Fruit fly (Drosophila melanogaster) whole organism, embryonic: ENCODE results near the gene CG18749.

Source experiments
- Adf1 ChIP-seq: fragments of 200-800 bp; sonication (Bioruptor generic); IDR thresholded peaks from 2 replicates; pipeline ENCODE4 v1.3.6; 2022; ENCODE audit warnings: missing biosample characterization, missing genetic modification characterization
- Atf-2 ChIP-seq: fragments of 200-800 bp; sonication (Bioruptor generic); optimal IDR thresholded peaks from 2 replicates; lab custom pipeline; 2016; ENCODE audit warnings: missing biosample characterization, missing genetic modification characterization
- Blimp-1 ChIP-seq: fragments of 200-800 bp; sonication (Bioruptor generic); optimal IDR thresholded peaks from 3 replicates; lab custom pipeline; 2018; ENCODE audit warnings: missing biosample characterization, missing genetic modification characterization, mild to moderate bottlenecking, moderate library complexity, missing genetic modification reagents
- CG1024 ChIP-seq: fragments of 200-800 bp; sonication (Bioruptor generic); IDR thresholded peaks from 2 replicates; pipeline ENCODE4 v1.3.6; 2022; ENCODE audit warnings: missing biosample characterization, missing genetic modification characterization
- CG10979 ChIP-seq: fragments of 200-800 bp; sonication (Bioruptor generic); optimal IDR thresholded peaks from 2 replicates; lab custom pipeline; 2018; ENCODE audit warnings: missing biosample characterization, mild to moderate bottlenecking, missing genetic modification characterization, moderate library complexity
- CG11085 ChIP-seq: fragments of 200-800 bp; sonication (Bioruptor generic); IDR thresholded peaks from 2 replicates; pipeline ENCODE4 v1.3.6; 2022; ENCODE audit warnings: missing biosample characterization, missing genetic modification characterization
- CG11398 ChIP-seq: fragments of 200-800 bp; sonication (Bioruptor generic); optimal IDR thresholded peaks from 2 replicates; lab custom pipeline; 2016; ENCODE audit warnings: missing biosample characterization, missing genetic modification characterization
- CG11695 ChIP-seq: fragments of 200-800 bp; sonication (Bioruptor generic); IDR thresholded peaks from 3 replicates; pipeline ENCODE4 v1.3.6; 2022; ENCODE audit warnings: missing biosample characterization, missing genetic modification characterization
- CG12236 ChIP-seq: fragments of 200-800 bp; sonication (Bioruptor generic); optimal IDR thresholded peaks from 2 replicates; lab custom pipeline; 2016; ENCODE audit warnings: missing biosample characterization, missing genetic modification characterization
- CG1233 ChIP-seq: fragments of 200-800 bp; sonication (Bioruptor generic); optimal IDR thresholded peaks from 4 replicates; lab custom pipeline; 2018; ENCODE audit warnings: missing biosample characterization, mild to moderate bottlenecking, missing genetic modification characterization
- CG13424 ChIP-seq: fragments of 200-800 bp; sonication (Bioruptor generic); optimal IDR thresholded peaks from 2 replicates; lab custom pipeline; 2019; ENCODE audit warnings: missing biosample characterization, mild to moderate bottlenecking, missing genetic modification characterization, moderate library complexity
- CG16813 ChIP-seq: fragments of 200-800 bp; sonication (Bioruptor generic); IDR thresholded peaks from 3 replicates; pipeline ENCODE4 v1.3.6; 2022; ENCODE audit warnings: missing biosample characterization, missing genetic modification characterization; ENCODE audit not compliant: partially characterized antibody
- CG17612 ChIP-seq: fragments of 200-800 bp; sonication (Bioruptor generic); IDR thresholded peaks from 2 replicates; pipeline ENCODE4 v1.3.6; 2022; ENCODE audit warnings: missing biosample characterization, missing genetic modification characterization
- CG1792 ChIP-seq: fragments of 200-800 bp; sonication (Bioruptor generic); optimal IDR thresholded peaks from 2 replicates; lab custom pipeline; 2016; ENCODE audit warnings: missing biosample characterization, missing genetic modification characterization
- CG3163 ChIP-seq: fragments of 200-800 bp; sonication (Bioruptor generic); optimal IDR thresholded peaks from 3 replicates; lab custom pipeline; 2016; ENCODE audit warnings: missing biosample characterization, missing genetic modification characterization
- CG4282 ChIP-seq: fragments of 200-800 bp; sonication (Bioruptor generic); optimal IDR thresholded peaks from 2 replicates; lab custom pipeline; 2016; ENCODE audit warnings: missing biosample characterization, missing genetic modification characterization
- CG4617 ChIP-seq: fragments of 200-800 bp; sonication (Bioruptor generic); optimal IDR thresholded peaks from 3 replicates; lab custom pipeline; 2016; ENCODE audit warnings: missing biosample characterization, missing genetic modification characterization, borderline replicate concordance
- CG6683 ChIP-seq: fragments of 200-800 bp; sonication (Bioruptor generic); optimal IDR thresholded peaks from 2 replicates; lab custom pipeline; 2017; ENCODE audit warnings: missing biosample characterization, mild to moderate bottlenecking, missing genetic modification characterization, missing genetic modification reagents
- CG7963 ChIP-seq: fragments of 200-800 bp; sonication (Bioruptor generic); IDR thresholded peaks from 3 replicates; pipeline ENCODE4 v1.3.6; 2022; ENCODE audit warnings: missing biosample characterization, missing genetic modification characterization; ENCODE audit not compliant: partially characterized antibody
- CG9876 ChIP-seq: fragments of 200-800 bp; sonication (Bioruptor generic); optimal IDR thresholded peaks from 2 replicates; lab custom pipeline; 2016; ENCODE audit warnings: missing biosample characterization, missing genetic modification characterization
- Dp ChIP-seq: fragments of 200-800 bp; sonication (Bioruptor generic); optimal IDR thresholded peaks from 2 replicates; lab custom pipeline; 2018; ENCODE audit warnings: missing biosample characterization, mild to moderate bottlenecking, missing genetic modification characterization, moderate library complexity
- E2f1 ChIP-seq: fragments of 200-800 bp; sonication (Bioruptor generic); IDR thresholded peaks from 2 replicates; pipeline ENCODE4 v1.3.6; 2022; ENCODE audit warnings: missing biosample characterization, missing genetic modification characterization
- Fer1 ChIP-seq: fragments of 200-800 bp; sonication (Bioruptor generic); optimal IDR thresholded peaks from 2 replicates; lab custom pipeline; 2017; ENCODE audit warnings: missing biosample characterization, mild to moderate bottlenecking, missing genetic modification characterization
- Hr3 ChIP-seq: fragments of 200-800 bp; sonication (Bioruptor generic); optimal IDR thresholded peaks from 3 replicates; lab custom pipeline; 2016; ENCODE audit warnings: missing biosample characterization, missing genetic modification characterization
- Kr ChIP-seq: fragments of 200-800 bp; sonication (Bioruptor generic); optimal IDR thresholded peaks from 2 replicates; lab custom pipeline; 2017; ENCODE audit warnings: missing biosample characterization, mild to moderate bottlenecking, missing genetic modification characterization
- Lpt ChIP-seq: fragments of >200 bp; optimal IDR thresholded peaks from 2 replicates; lab custom pipeline; 2018; ENCODE audit warnings: missing biosample characterization, missing genetic modification characterization
- MTF-1 ChIP-seq: fragments of 200-800 bp; sonication (Bioruptor generic); optimal IDR thresholded peaks from 2 replicates; lab custom pipeline; 2018; ENCODE audit warnings: missing biosample characterization, mild to moderate bottlenecking, missing genetic modification characterization, borderline replicate concordance
- Nf-YC ChIP-seq: fragments of 200-800 bp; optimal IDR thresholded peaks from 3 replicates; lab custom pipeline; 2019; ENCODE audit warnings: missing biosample characterization, mild to moderate bottlenecking, missing genetic modification characterization, moderate library complexity
- Side ChIP-seq: fragments of 200-800 bp; sonication (Bioruptor generic); optimal IDR thresholded peaks from 2 replicates; lab custom pipeline; 2016; ENCODE audit warnings: missing biosample characterization, missing genetic modification characterization
- Usf ChIP-seq: fragments of 200-800 bp; sonication (Bioruptor generic); optimal IDR thresholded peaks from 2 replicates; lab custom pipeline; 2017; ENCODE audit warnings: missing genotype, missing biosample characterization, missing genetic modification characterization
- abd-A ChIP-seq: fragments of 200-800 bp; sonication (Bioruptor generic); optimal IDR thresholded peaks from 3 replicates; lab custom pipeline; 2019; ENCODE audit warnings: missing biosample characterization, mild to moderate bottlenecking, missing genetic modification characterization, moderate library complexity
- al ChIP-seq: fragments of 200-800 bp; sonication (Bioruptor generic); IDR thresholded peaks from 2 replicates; pipeline ENCODE4 v1.3.6; 2022; ENCODE audit warnings: missing biosample characterization, missing genetic modification characterization
- da ChIP-seq: fragments of 200-800 bp; sonication (Bioruptor generic); optimal IDR thresholded peaks from 2 replicates; lab custom pipeline; 2016; ENCODE audit warnings: missing biosample characterization, missing genetic modification characterization
- danr ChIP-seq: fragments of 200-800 bp; sonication (Bioruptor generic); IDR thresholded peaks from 2 replicates; pipeline ENCODE4 v1.3.6; 2022; ENCODE audit warnings: missing biosample characterization, missing genetic modification characterization
- fd64A ChIP-seq: fragments of 200-800 bp; sonication (Bioruptor generic); optimal IDR thresholded peaks from 3 replicates; lab custom pipeline; 2018; ENCODE audit warnings: missing biosample characterization, mild to moderate bottlenecking, missing genetic modification characterization
- gce ChIP-seq: fragments of 200-800 bp; sonication (Bioruptor generic); IDR thresholded peaks from 3 replicates; pipeline ENCODE4 v1.3.6; 2022; ENCODE audit warnings: missing biosample characterization, missing genetic modification characterization
- gsb ChIP-seq: fragments of 200-800 bp; sonication (Bioruptor generic); IDR thresholded peaks from 2 replicates; pipeline ENCODE4 v1.3.6; 2022; ENCODE audit warnings: missing biosample characterization, missing genetic modification characterization
- ind ChIP-seq: fragments of 200-800 bp; sonication (Bioruptor generic); optimal IDR thresholded peaks from 3 replicates; lab custom pipeline; 2016; ENCODE audit warnings: missing biosample characterization, missing genetic modification characterization
- lov ChIP-seq, 2 experiments: fragments of 200-800 bp in 1 of 2; fragments of >200 bp in 1 of 2; sonication (Bioruptor generic) in 1 of 2; IDR thresholded peaks in 1 of 2; optimal IDR thresholded peaks in 1 of 2; 2 replicates in 1 of 2; 3 replicates in 1 of 2; pipeline versions ENCODE4 v1.3.6 to Lab custom; 2017 to 2022; ENCODE audit warnings: missing biosample characterization in 1 of 2, missing genetic modification characterization in 1 of 2
- mam ChIP-seq: fragments of 200-800 bp; sonication (Bioruptor generic); optimal IDR thresholded peaks from 3 replicates; lab custom pipeline; 2016; ENCODE audit warnings: missing biosample characterization, missing genetic modification characterization
- nmo ChIP-seq: fragments of 200-800 bp; sonication (Bioruptor generic); optimal IDR thresholded peaks from 2 replicates; lab custom pipeline; 2018; ENCODE audit warnings: missing biosample characterization, mild to moderate bottlenecking, missing genetic modification characterization, moderate library complexity
- pnt ChIP-seq: fragments of 200-800 bp; sonication (Bioruptor generic); optimal IDR thresholded peaks from 3 replicates; lab custom pipeline; 2016; ENCODE audit warnings: missing biosample characterization, missing genetic modification characterization
- psq ChIP-seq: fragments of 200-800 bp; sonication (Bioruptor generic); optimal IDR thresholded peaks from 2 replicates; lab custom pipeline; 2017; ENCODE audit warnings: missing biosample characterization, missing genetic modification characterization
- repo ChIP-seq: fragments of 200-800 bp; sonication (Bioruptor generic); optimal IDR thresholded peaks from 2 replicates; lab custom pipeline; 2016; ENCODE audit warnings: missing biosample characterization, missing genetic modification characterization
- sd ChIP-seq: fragments of 200-800 bp; sonication (Bioruptor generic); optimal IDR thresholded peaks from 3 replicates; lab custom pipeline; 2018; ENCODE audit warnings: missing biosample characterization, mild to moderate bottlenecking, missing genetic modification characterization, moderate library complexity
- shn ChIP-seq: fragments of 200-800 bp; sonication (Bioruptor generic); optimal IDR thresholded peaks from 3 replicates; lab custom pipeline; 2016; ENCODE audit warnings: missing biosample characterization, missing genetic modification characterization
- tin ChIP-seq: fragments of 200-800 bp; sonication (Bioruptor generic); optimal IDR thresholded peaks from 3 replicates; lab custom pipeline; 2016; ENCODE audit warnings: missing biosample characterization, missing genetic modification characterization
- tna ChIP-seq: fragments of 200-800 bp; sonication (Bioruptor generic); IDR thresholded peaks from 2 replicates; pipeline ENCODE4 v1.3.6; 2022; ENCODE audit warnings: missing biosample characterization, missing genetic modification characterization; ENCODE audit not compliant: partially characterized antibody
- unpg ChIP-seq: fragments of 200-800 bp; sonication (Bioruptor generic); optimal IDR thresholded peaks from 3 replicates; lab custom pipeline; 2018; ENCODE audit warnings: missing biosample characterization, mild to moderate bottlenecking, missing genetic modification characterization, moderate library complexity

CG18749 gene

DNA sequence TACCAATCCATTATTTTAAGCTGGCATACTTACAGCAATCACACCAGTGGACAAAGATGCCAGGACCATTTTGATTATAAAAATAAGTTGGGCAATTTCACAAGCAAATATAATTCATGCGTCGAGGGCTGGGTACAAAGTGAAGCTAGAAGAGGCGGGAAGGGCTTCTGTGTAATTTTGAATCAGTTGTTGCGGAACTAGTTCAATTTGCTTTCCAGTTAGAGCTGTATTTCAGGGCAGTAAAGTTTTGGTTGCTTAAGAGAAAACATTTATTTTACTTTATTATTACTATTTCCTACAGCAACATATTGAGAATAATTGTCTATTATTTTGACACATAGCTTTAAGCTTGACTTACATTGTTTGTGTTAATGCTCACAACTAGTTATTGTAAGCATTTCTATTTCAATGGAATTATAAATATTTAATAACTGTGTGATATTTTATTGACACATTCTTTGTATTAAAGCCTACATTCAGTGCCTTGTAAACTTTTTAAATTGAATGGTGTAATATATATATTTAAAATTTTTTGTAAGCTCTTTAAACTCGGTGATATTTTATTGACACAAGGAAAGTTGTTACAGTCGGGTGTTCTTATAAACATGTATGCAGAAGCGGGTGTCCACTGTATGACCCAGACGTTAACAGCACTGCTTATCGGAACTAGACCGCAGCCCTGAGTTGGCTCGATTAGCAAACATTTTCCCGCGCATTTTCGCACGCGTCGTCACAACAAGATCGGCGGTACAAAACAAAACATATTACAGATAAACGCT, 20.6 kb downstream of the CG18749 start, which contains the start of the genes RPA1 and Mcm2 (continued):
- TF ChIP-seq sd (tag; lab: Kevin White, UChicago) (no peak), CG1024 (GFP tag; lab: Robert Waterston, UW) (peak; percentile 35), CG3163 (GFP tag; lab: Kevin White, UChicago) (peak; percentile 22), fd64A (GFP tag; lab: Kevin White, UChicago) (no peak), shn (GFP tag; lab: Kevin White, UChicago) (peak; percentile 34), CG11085 (GFP tag; lab: Robert Waterston, UW) (peak; percentile 73), Nf-YC (tag; lab: Kevin White, UChicago) (peak; percentile 80), Dp (GFP tag; lab: Kevin White, UChicago) (peak; percentile 76), Side (GFP tag; lab: Kevin White, UChicago) (peak; percentile 5), abd-A (no peak), unpg (GFP tag; lab: Kevin White, UChicago) (peak; percentile 56), Usf (GFP tag; lab: Kevin White, UChicago) (peak; percentile 81), Hr3 (GFP tag; lab: Kevin White, UChicago) (peak; percentile 89), CG12236 (GFP tag; lab: Kevin White, UChicago) (no peak), danr (GFP tag; lab: Robert Waterston, UW) (no peak; the same call in 1 of the 2 replicates), Atf-2 (GFP tag; lab: Kevin White, UChicago) (no peak), CG6683 (GFP tag; lab: Kevin White, UChicago) (peak; percentile 37), gsb (GFP tag; lab: Robert Waterston, UW) (0 out of 2 replicates have a peak, but pooled peaks have one; percentile 19), mam (peak; percentile 74), nmo (peak; percentile 87), CG10979 (tag; lab: Kevin White, UChicago) (peak; percentile 66), CG1792 (GFP tag; lab: Kevin White, UChicago) (peak; percentile 32), Kr (no peak), Lpt (GFP tag; lab: Kevin White, UChicago) (no peak), CG4617 (GFP tag; lab: Kevin White, UChicago) (peak; percentile 41), psq (peak; percentile 38), CG1233 (GFP tag; lab: Kevin White, UChicago) (peak; percentile 73), CG11398 (GFP tag; lab: Kevin White, UChicago) (no peak), lov (optimal IDR thresholded peaks at IDR 0.05; lab: Kevin White, UChicago) (no peak), lov (GFP tag; IDR thresholded peaks at IDR 0.05; lab: Robert Waterston, UW) (no peak), CG16813 (GFP tag; lab: Robert Waterston, UW) (no peak), al (peak; percentile 81), CG17612 (GFP tag; lab: Robert Waterston, UW) (no peak), Adf1 (GFP tag; lab: Robert Waterston, UW) (no peak; the same call in none of the 2 replicates), MTF-1 (peak; percentile 32), tin (GFP tag; lab: Kevin White, UChicago) (peak; percentile 81), CG11695 (GFP tag; lab: Robert Waterston, UW) (peak; percentile 60; the same call in 1 of the 3 replicates), CG7963 (GFP tag; lab: Robert Waterston, UW) (no peak), Blimp-1 (GFP tag; lab: Kevin White, UChicago) (peak; percentile 50), Fer1 (GFP tag; lab: Kevin White, UChicago) (no peak), tna (no peak), da (GFP tag; lab: Kevin White, UChicago) (no peak), repo (GFP tag; lab: Kevin White, UChicago) (no peak), CG9876 (GFP tag; lab: Kevin White, UChicago) (peak; percentile 17), E2f1 (GFP tag; lab: Robert Waterston, UW) (peak; percentile 93), ind (GFP tag; lab: Kevin White, UChicago) (peak; percentile 87), CG4282 (peak; percentile 40), gce (no peak), CG13424 (tag; lab: Kevin White, UChicago) (peak; percentile 85), pnt (GFP tag; lab: Kevin White, UChicago) (peak; percentile 45)
